Worm (Caenorhabditis elegans): ENCODE results near the gene T26C12.1.

ce11 chrIV:3211929-3212328 lies 46.8 kb upstream of the T26C12.1 start:
- no peak for TF ChIP-seq nhr-77 (tag; optimal IDR thresholded peaks at IDR 0.05)
- TF ChIP-seq pqm-1 (tag; optimal IDR thresholded peaks at IDR 0.05): no peak
- TF ChIP-seq zag-1 (tag; optimal IDR thresholded peaks at IDR 0.05): no peak
- TF ChIP-seq C34B4.2 (tag; optimal IDR thresholded peaks at IDR 0.05): no peak
- TF ChIP-seq lsy-2 (tag; optimal IDR thresholded peaks at IDR 0.05): no peak
- no peak for TF ChIP-seq nhr-11 (tag; optimal IDR thresholded peaks at IDR 0.05)
- TF ChIP-seq elt-3 (tag; optimal IDR thresholded peaks at IDR 0.05): no peak
- no peak for TF ChIP-seq sup-37 (GFP tag; optimal IDR thresholded peaks at IDR 0.05)
- no peak for TF ChIP-seq nhr-19 (GFP tag; conservative IDR thresholded peaks at IDR 0.05)
- no peak for TF ChIP-seq hpl-2 (GFP tag; optimal IDR thresholded peaks at IDR 0.05)

All from whole organism, L1 larva.